Worm (Caenorhabditis elegans): ENCODE data around the gene swm-1.

swm-1 gene

ce11 chrV:9056253-9056652 is 1.6 kb upstream of the swm-1 start, which contains the start of gene C25E10.10:
Gene C25E10.10 (minus strand): TSS chrV:9056353.
- TF ChIP-seq tbx-2 (tag; optimal IDR thresholded peaks at IDR 0.05) = no peak
- TF ChIP-seq nhr-43 (tag; optimal IDR thresholded peaks at IDR 0.05; ENCODE audit: poor library complexity, severe bottlenecking) = no peak
- no peak for TF ChIP-seq eor-1 (tag; optimal IDR thresholded peaks at IDR 0.05)
- TF ChIP-seq fkh-10 (GFP tag; optimal IDR thresholded peaks at IDR 0.05) = no peak
- no peak for TF ChIP-seq nfya-1 (tag; optimal IDR thresholded peaks at IDR 0.05; ENCODE audit: insufficient read depth)
- TF ChIP-seq zag-1 (tag; optimal IDR thresholded peaks at IDR 0.05) = no peak
- TF ChIP-seq hmg-11 (tag; optimal IDR thresholded peaks at IDR 0.05) = no peak
- TF ChIP-seq fos-1 (tag; optimal IDR thresholded peaks at IDR 0.05) = no peak
- TF ChIP-seq elt-2 (tag; optimal IDR thresholded peaks at IDR 0.05) = no peak
- TF ChIP-seq elt-1 (tag; optimal IDR thresholded peaks at IDR 0.05) = no peak
- no peak for TF ChIP-seq nhr-77 (tag; optimal IDR thresholded peaks at IDR 0.05)
- no peak for TF ChIP-seq nhr-12 (tag; optimal IDR thresholded peaks at IDR 0.05)
- no peak for TF ChIP-seq nhr-23 (tag; optimal IDR thresholded peaks at IDR 0.05)
- TF ChIP-seq skn-1 (tag; optimal IDR thresholded peaks at IDR 0.05) = no peak
- no peak for TF ChIP-seq lin-39 (tag; optimal IDR thresholded peaks at IDR 0.05)

- TF ChIP-seq nhr-77 (tag; optimal IDR thresholded peaks at IDR 0.05) = no peak
- TF ChIP-seq nhr-43 (tag; optimal IDR thresholded peaks at IDR 0.05; ENCODE audit: poor library complexity, severe bottlenecking) = no peak
- TF ChIP-seq nhr-11 (tag; optimal IDR thresholded peaks at IDR 0.05) = peak; percentile 47
Observed at ce11 chrV:9055644-9056043, 973 bp upstream of the swm-1 start.

- no peak for TF ChIP-seq hmg-11 (tag; optimal IDR thresholded peaks at IDR 0.05)
Observed at ce11 chrV:9053969-9054368, 702 bp downstream of the swm-1 start, which contains the start of gene C25E10.8. Gene C25E10.8 (minus strand): TSS chrV:9054069.

- TF ChIP-seq daf-12 (tag; optimal IDR thresholded peaks at IDR 0.05) (no peak), ZK546.5 (tag; optimal IDR thresholded peaks at IDR 0.05) (no peak), sea-2 (GFP tag; optimal IDR thresholded peaks at IDR 0.05) (no peak), egl-27 (tag; optimal IDR thresholded peaks at IDR 0.05) (no peak), elt-1 (tag; optimal IDR thresholded peaks at IDR 0.05) (no peak), ceh-9 (tag; optimal IDR thresholded peaks at IDR 0.05) (no peak), unc-39 (tag; optimal IDR thresholded peaks at IDR 0.05) (no peak), lin-39 (tag; optimal IDR thresholded peaks at IDR 0.05) (no peak), unc-62 (GFP tag; optimal IDR thresholded peaks at IDR 0.05) (no peak), fkh-2 (tag; optimal IDR thresholded peaks at IDR 0.05) (no peak), ama-1 (optimal IDR thresholded peaks at IDR 0.05) (no peak), ztf-4 (tag; optimal IDR thresholded peaks at IDR 0.05) (no peak), elt-2 (tag; optimal IDR thresholded peaks at IDR 0.05) (no peak), fos-1 (tag; optimal IDR thresholded peaks at IDR 0.05) (no peak), mml-1 (tag; optimal IDR thresholded peaks at IDR 0.05) (no peak), zag-1 (tag; optimal IDR thresholded peaks at IDR 0.05) (no peak), aly-2 (tag; optimal IDR thresholded peaks at IDR 0.05) (no peak)
Observed at ce11 chrV:9053235-9053634, 1.4 kb downstream of the swm-1 start.

ce11 chrV:9051100-9051499 is 3.6 kb downstream of the swm-1 start, which contains the start of gene C25E10.7:
Gene C25E10.7 (minus strand): TSS chrV:9051200.
- TF ChIP-seq lsy-12 (tag; optimal IDR thresholded peaks at IDR 0.05) (no peak), lin-15B (tag; optimal IDR thresholded peaks at IDR 0.05) (no peak), tbx-2 (tag; optimal IDR thresholded peaks at IDR 0.05) (no peak), ama-1 (optimal IDR thresholded peaks at IDR 0.05) (no peak), ZK546.5 (tag; optimal IDR thresholded peaks at IDR 0.05) (no peak), nhr-12 (tag; optimal IDR thresholded peaks at IDR 0.05) (no peak)

ce11 chrV:9049271-9049670 is 5.4 kb downstream of the swm-1 start:
- TF ChIP-seq ama-1 (optimal IDR thresholded peaks at IDR 0.05) (no peak), mdl-1 (tag; optimal IDR thresholded peaks at IDR 0.05) (no peak)

ce11 chrV:9047555-9048049 is 7.1 kb downstream of the swm-1 start, which contains the start of gene C25E10.17:
Gene C25E10.17 (minus strand): TSS chrV:9047605.
- TF ChIP-seq ceh-28 (tag; optimal IDR thresholded peaks at IDR 0.05) = no peak
- peak; percentile 23 for TF ChIP-seq nhr-11 (tag; optimal IDR thresholded peaks at IDR 0.05)
